Worm (Caenorhabditis elegans): ENCODE measurements around the gene F10C1.3.

F10C1.3 gene

ce11 chrII:5725094-5725493 lies 32.5 kb downstream of the F10C1.3 start:
- TF ChIP-seq unc-42 (tag; optimal IDR thresholded peaks at IDR 0.05) (peak; percentile 81), ceh-31 (tag; optimal IDR thresholded peaks at IDR 0.05) (peak; percentile 78), unc-3 (GFP tag; conservative IDR thresholded peaks at IDR 0.05) (no peak), unc-3 (tag; optimal IDR thresholded peaks at IDR 0.05) (no peak), nfya-1 (tag; optimal IDR thresholded peaks at IDR 0.05) (peak; percentile 36), tbx-2 (tag; optimal IDR thresholded peaks at IDR 0.05) (peak; percentile 29), ceh-19 (GFP tag; optimal IDR thresholded peaks at IDR 0.05) (peak; percentile 31), ceh-18 (tag; optimal IDR thresholded peaks at IDR 0.05) (peak; percentile 22), ceh-14 (tag; optimal IDR thresholded peaks at IDR 0.05) (no peak), ceh-48 (tag; optimal IDR thresholded peaks at IDR 0.05) (peak; percentile 76)

DNA sequence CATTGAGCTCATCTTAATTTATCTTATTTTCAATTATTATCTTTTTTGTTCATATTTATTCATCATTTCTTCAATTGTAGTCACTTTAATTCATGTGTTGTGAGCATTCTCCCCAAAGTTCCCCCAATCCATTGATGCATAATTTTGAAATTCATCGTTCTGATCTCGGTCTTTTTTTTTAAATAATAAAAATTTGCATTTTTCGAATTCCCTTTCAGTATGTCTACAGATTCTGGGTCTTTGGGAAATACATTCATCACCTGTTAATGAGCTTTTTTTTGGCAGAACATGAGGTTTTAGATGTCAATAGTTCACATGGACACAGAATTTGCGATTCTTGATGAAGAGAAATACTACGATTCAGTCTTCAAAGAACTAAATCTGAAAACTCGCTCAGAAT lies 37.7 kb downstream of the F10C1.3 start, which contains the start of gene damt-1:
Gene damt-1 (plus strand): TSS at position 301 of the 400 bp plus-strand sequence.
- TF ChIP-seq elt-4 (tag; optimal IDR thresholded peaks at IDR 0.05), result no peak
- TF ChIP-seq ceh-48 (tag; optimal IDR thresholded peaks at IDR 0.05), result no peak
- TF ChIP-seq sdc-2 (tag; optimal IDR thresholded peaks at IDR 0.05), result no peak
- TF ChIP-seq ahr-1 (tag; optimal IDR thresholded peaks at IDR 0.05), result no peak
- TF ChIP-seq ceh-30 (tag; optimal IDR thresholded peaks at IDR 0.05), result no peak
- no peak for TF ChIP-seq ceh-31 (tag; optimal IDR thresholded peaks at IDR 0.05)
- no peak for TF ChIP-seq pat-9 (tag; optimal IDR thresholded peaks at IDR 0.05)
- TF ChIP-seq ceh-6 (GFP tag; optimal IDR thresholded peaks at IDR 0.05), result no peak
- TF ChIP-seq tbx-7 (tag; optimal IDR thresholded peaks at IDR 0.05), result no peak
- no peak for TF ChIP-seq zip-5 (tag; optimal IDR thresholded peaks at IDR 0.05)
- TF ChIP-seq C38D4.7 (GFP tag; optimal IDR thresholded peaks at IDR 0.05), result no peak
- no peak for TF ChIP-seq unc-86 (tag; optimal IDR thresholded peaks at IDR 0.05)
- no peak for TF ChIP-seq pha-4 (tag; optimal IDR thresholded peaks at IDR 0.05)
- no peak for TF ChIP-seq T23F11.4 (GFP tag; optimal IDR thresholded peaks at IDR 0.05)

- TF ChIP-seq T23F11.4 (GFP tag; optimal IDR thresholded peaks at IDR 0.05) (no peak), ceh-24 (tag; optimal IDR thresholded peaks at IDR 0.05) (no peak), ref-2 (tag; optimal IDR thresholded peaks at IDR 0.05) (no peak), pha-4 (tag; optimal IDR thresholded peaks at IDR 0.05) (no peak), mec-3 (tag; optimal IDR thresholded peaks at IDR 0.05; ENCODE audit: borderline replicate concordance) (no peak), eyg-1 (tag; optimal IDR thresholded peaks at IDR 0.05) (no peak), ceh-2 (tag; optimal IDR thresholded peaks at IDR 0.05) (no peak)
These were observed 39.7 kb downstream of the F10C1.3 start, which contains the start of gene zipt-3 for ce11 chrII:5717831-5718230. TSS of gene zipt-3 (plus strand) at chrII:5718131.

- TF ChIP-seq ceh-2 (tag; optimal IDR thresholded peaks at IDR 0.05) (no peak), C08G9.2 (tag; optimal IDR thresholded peaks at IDR 0.05) (no peak), npax-4 (tag; optimal IDR thresholded peaks at IDR 0.05) (no peak), sox-2 (GFP tag; IDR thresholded peaks at IDR 0.05) (no peak), nhr-232 (tag; optimal IDR thresholded peaks at IDR 0.05) (no peak), eyg-1 (tag; optimal IDR thresholded peaks at IDR 0.05) (no peak), dve-1 (tag; optimal IDR thresholded peaks at IDR 0.05) (no peak), fax-1 (tag; optimal IDR thresholded peaks at IDR 0.05) (no peak)
These were observed 41.7 kb downstream of the F10C1.3 start, which contains the start of the genes C18A3.10 and C18A3.3 for ce11 chrII:5715745-5716357. TSS of gene C18A3.10 (minus strand) at chrII:5715845. TSS of gene C18A3.3 (plus strand) at chrII:5716307.

DNA sequence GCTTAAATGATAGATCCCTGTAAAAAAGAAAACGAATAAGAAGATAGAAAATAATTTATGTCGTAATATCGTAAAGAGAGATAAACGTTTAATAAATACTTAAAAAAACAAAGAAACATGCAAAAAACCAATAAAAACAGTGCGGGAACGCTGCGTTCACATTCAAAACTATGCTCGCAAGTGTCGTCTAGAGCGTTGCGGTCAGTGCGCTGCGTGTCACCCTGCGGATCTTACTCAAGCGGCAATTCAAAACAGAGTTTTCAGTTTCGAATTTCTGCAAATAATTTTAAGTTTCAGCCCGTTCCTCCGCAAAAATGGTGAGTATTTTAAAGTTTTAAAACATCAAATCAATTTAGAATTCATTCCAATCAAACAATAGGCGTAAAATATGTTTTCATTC lies 42.7 kb downstream of the F10C1.3 start, which contains the start of the genes tiar-1 and lelo-4:
Gene tiar-1 (minus strand): TSS at position 17 of the 400 bp plus-strand sequence.
Gene lelo-4 (plus strand): TSS at position 118 of the 400 bp plus-strand sequence.
- TF ChIP-seq fkh-6 (tag; optimal IDR thresholded peaks at IDR 0.05) (no peak), ceh-18 (tag; optimal IDR thresholded peaks at IDR 0.05) (no peak), unc-55 (GFP tag; optimal IDR thresholded peaks at IDR 0.05) (peak; percentile 5), nhr-232 (tag; optimal IDR thresholded peaks at IDR 0.05) (no peak), ceh-9 (tag; optimal IDR thresholded peaks at IDR 0.05) (no peak), sdc-2 (tag; optimal IDR thresholded peaks at IDR 0.05) (no peak), T23F11.4 (GFP tag; optimal IDR thresholded peaks at IDR 0.05) (no peak), pros-1 (tag; optimal IDR thresholded peaks at IDR 0.05) (no peak), nfya-1 (tag; optimal IDR thresholded peaks at IDR 0.05) (peak; percentile 50), tbx-2 (tag; optimal IDR thresholded peaks at IDR 0.05) (no peak), hlh-13 (GFP tag; optimal IDR thresholded peaks at IDR 0.05) (no peak), eyg-1 (tag; optimal IDR thresholded peaks at IDR 0.05) (no peak), elt-4 (tag; optimal IDR thresholded peaks at IDR 0.05) (no peak), ref-2 (tag; optimal IDR thresholded peaks at IDR 0.05) (no peak), fax-1 (tag; optimal IDR thresholded peaks at IDR 0.05) (no peak), madf-2 (tag; optimal IDR thresholded peaks at IDR 0.05) (no peak), C08G9.2 (tag; optimal IDR thresholded peaks at IDR 0.05) (no peak), fkh-10 (GFP tag; optimal IDR thresholded peaks at IDR 0.05) (no peak), ceh-31 (tag; optimal IDR thresholded peaks at IDR 0.05) (peak; percentile 59), Y22D7AL.16 (tag; optimal IDR thresholded peaks at IDR 0.05) (no peak), ceh-34 (tag; optimal IDR thresholded peaks at IDR 0.05) (peak; percentile 50), dmd-4 (tag; optimal IDR thresholded peaks at IDR 0.05; ENCODE audit: borderline replicate concordance) (no peak)
